Fruit fly (Drosophila melanogaster) S2 (cell line): ENCODE measurements around the gene CG8004.

Experiments used
- CG8478 ChIP-seq: fragments of >200 bp; optimal IDR thresholded peaks from 2 replicates; lab custom pipeline; 2018
- CTCF ChIP-seq, 2 experiments: fragments of >200 bp; optimal IDR thresholded peaks; 2 replicates each; lab custom pipeline; 2018

DNA sequence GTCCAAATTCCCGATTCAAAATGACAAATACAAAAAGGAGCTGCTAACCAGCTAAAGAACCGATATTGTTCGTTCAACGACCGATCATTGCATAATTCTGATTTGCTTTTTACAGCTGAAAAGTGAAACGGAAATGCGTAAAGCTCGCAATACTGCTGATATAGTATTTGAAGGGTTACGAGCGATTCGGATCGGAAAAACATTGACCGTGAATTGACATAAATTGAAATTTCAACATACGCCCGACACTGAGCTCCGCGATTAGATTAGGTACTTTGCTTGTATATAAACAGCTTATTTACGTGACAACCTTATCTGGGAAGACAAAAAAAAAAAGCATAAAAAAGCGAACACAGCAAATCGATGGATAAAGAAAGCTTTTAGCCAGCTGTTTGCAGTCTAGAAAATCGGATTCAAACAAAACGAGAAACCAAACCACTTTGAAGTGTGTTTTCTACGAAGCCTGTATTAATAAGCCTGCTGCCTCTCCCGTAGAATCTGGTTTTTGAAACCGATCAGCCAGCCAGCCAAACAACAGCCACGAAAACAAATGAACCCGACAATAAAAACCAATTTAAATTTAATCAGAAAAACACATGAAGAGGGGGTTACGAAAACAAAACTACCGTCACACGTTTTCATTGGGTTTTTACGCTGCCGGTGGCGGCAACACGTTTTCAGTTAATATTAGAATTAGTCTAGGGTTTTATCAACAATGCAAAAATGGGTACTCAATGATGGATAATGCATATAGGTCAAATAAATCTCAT lies 26.6 kb downstream of the CG8004 start:
- TF ChIP-seq CTCF (optimal IDR thresholded peaks at IDR 0.05; lab: Kevin White, UChicago): no peak
- TF ChIP-seq CG8478 (lab: Kevin White, UChicago): no peak
